Worm (Caenorhabditis elegans): ENCODE measurements around the gene zmp-5.

- TF ChIP-seq aly-2 (tag; optimal IDR thresholded peaks at IDR 0.05) (no peak), snpc-4 (tag; optimal IDR thresholded peaks at IDR 0.05) (no peak), skn-1 (tag; optimal IDR thresholded peaks at IDR 0.05) (no peak)
Observed at ce11 chrX:12633862-12634404, 13.0 kb upstream of the zmp-5 start, which contains the start of gene ivns-1.

All from whole organism, L2 larva.